Fruit fly (Drosophila melanogaster): Measurements from ENCODE around the gene CG33639.

The CG33639 gene

DNA sequence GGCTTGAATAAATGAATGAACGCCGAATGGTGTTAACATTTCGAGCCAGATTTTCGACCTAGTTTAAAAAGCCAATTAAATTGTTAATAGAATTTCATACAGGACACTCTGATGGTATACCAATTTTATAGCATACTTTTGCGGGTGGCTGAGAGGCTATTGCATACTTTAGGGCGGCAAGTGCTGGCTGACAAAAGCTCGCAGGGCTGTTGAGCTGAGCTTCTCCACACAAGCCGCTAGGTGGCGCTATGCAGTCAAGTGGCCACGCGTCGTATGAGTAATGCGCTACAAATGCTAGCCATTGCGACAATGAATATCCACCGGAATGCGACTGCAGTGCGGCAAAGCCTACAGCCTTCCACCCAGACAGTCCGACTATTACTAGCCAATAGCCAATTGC is 13.4 kb upstream of the CG33639 start (continued):
- TF ChIP-seq CG17612 (GFP tag; IDR thresholded peaks at IDR 0.05) (0 out of 2 replicates have a peak, but pooled peaks have one; percentile 30), CG13424 (tag; optimal IDR thresholded peaks at IDR 0.05) (no peak), CG11398 (GFP tag; optimal IDR thresholded peaks at IDR 0.05) (no peak), CG31441 (GFP tag; IDR thresholded peaks at IDR 0.05) (no peak), Aef1 (GFP tag; IDR thresholded peaks at IDR 0.05) (0 out of 3 replicates have a peak, but pooled peaks have one; percentile 19), insv (GFP tag; optimal IDR thresholded peaks at IDR 0.05) (no peak), gcm (GFP tag; optimal IDR thresholded peaks at IDR 0.05) (no peak), Xrp1 (GFP tag; IDR thresholded peaks at IDR 0.05) (no peak; the same call in 1 of the 2 replicates), CG18619 (GFP tag; optimal IDR thresholded peaks at IDR 0.05) (no peak), maf-S (GFP tag; optimal IDR thresholded peaks at IDR 0.05) (no peak), Kr (GFP tag; optimal IDR thresholded peaks at IDR 0.05) (no peak), CG7839 (tag; optimal IDR thresholded peaks at IDR 0.05) (peak; percentile 11), CG3407 (GFP tag; optimal IDR thresholded peaks at IDR 0.05) (no peak), NfI (GFP tag; optimal IDR thresholded peaks at IDR 0.05) (peak; percentile 33), emc (GFP tag; optimal IDR thresholded peaks at IDR 0.05) (no peak), CG1529 (GFP tag; optimal IDR thresholded peaks at IDR 0.05) (no peak), CG9876 (GFP tag; optimal IDR thresholded peaks at IDR 0.05) (no peak), unpg (GFP tag; optimal IDR thresholded peaks at IDR 0.05) (no peak), shn (GFP tag; optimal IDR thresholded peaks at IDR 0.05) (peak; percentile 28), CG15601 (tag; optimal IDR thresholded peaks at IDR 0.05) (peak; percentile 18), tna (GFP tag; IDR thresholded peaks at IDR 0.05; ENCODE audit: partially characterized antibody) (no peak), CG2202 (tag; optimal IDR thresholded peaks at IDR 0.05) (no peak), CG9932 (GFP tag; IDR thresholded peaks at IDR 0.05) (peak; percentile 51), CG43689 (GFP tag; IDR thresholded peaks at IDR 0.05) (no peak), Abd-B (GFP tag; optimal IDR thresholded peaks at IDR 0.05) (no peak), bowl (GFP tag; IDR thresholded peaks at IDR 0.05) (no peak), Scr (GFP tag; IDR thresholded peaks at IDR 0.05; ENCODE audit: partially characterized antibody) (no peak), onecut (GFP tag; IDR thresholded peaks at IDR 0.05) (no peak), NFAT (GFP tag; IDR thresholded peaks at IDR 0.05) (peak; percentile 57), hbn (GFP tag; IDR thresholded peaks at IDR 0.05; ENCODE audit: partially characterized antibody) (no peak), CG30403 (GFP tag; optimal IDR thresholded peaks at IDR 0.05) (no peak), Mes4 (GFP tag; optimal IDR thresholded peaks at IDR 0.05) (no peak), sens (GFP tag) (no peak), HLH3B (GFP tag; IDR thresholded peaks at IDR 0.05) (no peak), psq (GFP tag; optimal IDR thresholded peaks at IDR 0.05) (no peak), rib (GFP tag; IDR thresholded peaks at IDR 0.05) (no peak), wor (GFP tag; IDR thresholded peaks at IDR 0.05) (no peak), CG8089 (GFP tag; optimal IDR thresholded peaks at IDR 0.05) (peak; percentile 57), tgo (GFP tag; IDR thresholded peaks at IDR 0.05) (no peak), Usf (GFP tag; optimal IDR thresholded peaks at IDR 0.05) (no peak), CG10321 (GFP tag; IDR thresholded peaks at IDR 0.05) (no peak), Med (GFP tag) (peak; percentile 95), Bgb (GFP tag; IDR thresholded peaks at IDR 0.05; ENCODE audit: partially characterized antibody) (peak; percentile 48; the same call in 1 of the 2 replicates), YL-1 (GFP tag; optimal IDR thresholded peaks at IDR 0.05) (no peak), CG32532 (GFP tag; IDR thresholded peaks at IDR 0.05) (peak; percentile 61), kay (GFP tag; optimal IDR thresholded peaks at IDR 0.05) (peak; percentile 86), CG10366 (GFP tag; IDR thresholded peaks at IDR 0.05) (no peak), CG34422 (GFP tag; IDR thresholded peaks at IDR 0.05) (no peak), nmo (GFP tag; optimal IDR thresholded peaks at IDR 0.05) (peak; percentile 18), twi (tag; optimal IDR thresholded peaks at IDR 0.05) (no peak), bcd (GFP tag; optimal IDR thresholded peaks at IDR 0.05) (peak; percentile 28), gcm2 (GFP tag; optimal IDR thresholded peaks at IDR 0.05) (no peak), NC2β (GFP tag; optimal IDR thresholded peaks at IDR 0.05) (no peak)

Measured in whole organism, embryonic.